Fruit fly (Drosophila melanogaster) Kc167 (cell line): ENCODE results near the gene Srp9.

ENCODE experiments used
- Myc ChIP-seq: fragments of >200 bp; optimal IDR thresholded peaks from 2 replicates; lab custom pipeline; 2017; ENCODE audit warnings: missing external identifiers
- Sin3A ChIP-seq: fragments of >200 bp; optimal IDR thresholded peaks from 2 replicates; lab custom pipeline; 2018; ENCODE audit warnings: missing external identifiers
- h ChIP-seq: fragments of >200 bp; optimal IDR thresholded peaks from 3 replicates; lab custom pipeline; 2018; ENCODE audit warnings: missing external identifiers
- insv ChIP-seq: fragments of >200 bp; optimal IDR thresholded peaks from 3 replicates; lab custom pipeline; 2018; ENCODE audit warnings: missing external identifiers
- psq ChIP-seq: fragments of >200 bp; optimal IDR thresholded peaks from 2 replicates; lab custom pipeline; 2017; ENCODE audit warnings: missing external identifiers
- ttk ChIP-seq: sonication (Bioruptor generic); optimal IDR thresholded peaks from 2 replicates; lab custom pipeline; 2017; ENCODE audit warnings: missing external identifiers

DNA sequence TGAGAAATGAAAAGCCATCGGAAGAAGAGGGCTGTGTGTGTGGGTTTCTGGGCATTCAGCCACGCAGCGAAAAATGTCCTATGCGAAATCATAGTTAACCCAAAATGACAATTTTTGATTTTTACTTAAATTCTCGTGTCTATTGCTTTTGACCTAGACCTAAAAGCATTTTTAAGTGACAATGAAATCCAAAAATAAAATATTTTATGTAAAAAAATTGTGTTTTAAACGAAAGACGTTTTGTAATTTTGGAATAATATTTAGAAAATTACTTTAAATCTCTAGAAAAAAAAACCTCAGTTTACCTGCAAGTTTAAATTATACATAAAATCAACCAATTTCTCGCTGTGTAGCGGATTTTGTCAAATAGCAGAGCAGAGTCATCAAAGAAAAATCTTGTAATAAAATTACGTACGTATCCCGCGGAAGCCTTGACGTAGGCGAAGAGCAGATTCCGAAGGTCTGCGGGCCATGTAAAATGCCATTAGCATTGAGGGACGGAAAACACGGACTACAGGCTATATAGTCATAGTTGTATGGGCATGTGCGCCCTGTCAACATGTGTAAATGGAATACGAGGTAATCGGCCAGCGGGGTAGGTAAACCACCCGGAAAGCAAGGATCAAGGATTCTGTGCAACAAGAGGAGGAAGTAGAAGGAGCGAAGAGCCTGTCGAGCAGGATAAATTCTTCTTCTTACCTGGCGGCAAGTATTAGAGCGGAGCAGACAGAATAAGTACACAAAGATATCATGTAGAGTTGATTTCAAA lies 26.3 kb upstream of the Srp9 start:
- no peak for TF ChIP-seq h (lab: Kevin White, UChicago)
- TF ChIP-seq ttk (lab: Kevin White, UChicago), result no peak
- TF ChIP-seq psq (lab: Kevin White, UChicago), result no peak
- no peak for TF ChIP-seq insv (lab: Kevin White, UChicago)
- no peak for TF ChIP-seq Myc (lab: Kevin White, UChicago)
- no peak for TF ChIP-seq Sin3A (lab: Kevin White, UChicago)
